Worm (Caenorhabditis elegans): ENCODE measurements around the gene ZK1010.8.

ZK1010.8 gene

ce11 chrIII:13027949-13028348 lies 27.5 kb upstream of the ZK1010.8 start:
- TF ChIP-seq tbx-11 (GFP tag; IDR thresholded peaks at IDR 0.05) (no peak), hnd-1 (tag; optimal IDR thresholded peaks at IDR 0.05) (no peak), B0310.2 (tag; optimal IDR thresholded peaks at IDR 0.05) (no peak), hmg-4 (GFP tag; optimal IDR thresholded peaks at IDR 0.05) (no peak)

- TF ChIP-seq scrt-1 (GFP tag; IDR thresholded peaks at IDR 0.05) (no peak), ceh-13 (GFP tag; optimal IDR thresholded peaks at IDR 0.05) (no peak), ceh-36 (tag; optimal IDR thresholded peaks at IDR 0.05) (no peak), ama-1 (optimal IDR thresholded peaks at IDR 0.05) (no peak), ets-7 (tag; optimal IDR thresholded peaks at IDR 0.05) (no peak), tbx-37 (GFP tag; conservative IDR thresholded peaks at IDR 0.05) (no peak)
Observed at ce11 chrIII:13024281-13024680, 23.8 kb upstream of the ZK1010.8 start, which contains the start of gene cyp-13A12. TSS of gene cyp-13A12 (plus strand) at chrIII:13024547.

ce11 chrIII:13020741-13021140 lies 20.3 kb upstream of the ZK1010.8 start, which contains the start of gene cyp-13A11:
TSS of gene cyp-13A11 (plus strand) at chrIII:13021006.
- TF ChIP-seq B0310.2 (tag; optimal IDR thresholded peaks at IDR 0.05), result no peak
- no peak for TF ChIP-seq tbx-37 (GFP tag; conservative IDR thresholded peaks at IDR 0.05)
- no peak for TF ChIP-seq aly-1 (tag; optimal IDR thresholded peaks at IDR 0.05)
- no peak for TF ChIP-seq scrt-1 (GFP tag; IDR thresholded peaks at IDR 0.05)
- TF ChIP-seq ceh-13 (GFP tag; optimal IDR thresholded peaks at IDR 0.05), result no peak
- TF ChIP-seq ama-1 (optimal IDR thresholded peaks at IDR 0.05), result no peak
- no peak for TF ChIP-seq hmbx-1 (tag; optimal IDR thresholded peaks at IDR 0.05)
- TF ChIP-seq sea-1 (GFP tag; conservative IDR thresholded peaks at IDR 0.05), result no peak
- TF ChIP-seq F13C5.2 (tag; optimal IDR thresholded peaks at IDR 0.05), result no peak
- no peak for TF ChIP-seq ceh-36 (tag; optimal IDR thresholded peaks at IDR 0.05)
- no peak for TF ChIP-seq hnd-1 (tag; optimal IDR thresholded peaks at IDR 0.05)
- no peak for TF ChIP-seq tra-4 (tag; optimal IDR thresholded peaks at IDR 0.05)
- TF ChIP-seq flt-1 (GFP tag; IDR thresholded peaks at IDR 0.05), result no peak
- no peak for TF ChIP-seq hmg-4 (GFP tag; optimal IDR thresholded peaks at IDR 0.05)
- TF ChIP-seq tbx-11 (GFP tag; IDR thresholded peaks at IDR 0.05), result no peak
- TF ChIP-seq pes-1 (GFP tag; IDR thresholded peaks at IDR 0.05), result no peak

ce11 chrIII:13019547-13020098 lies 19.2 kb upstream of the ZK1010.8 start:
- TF ChIP-seq pes-1 (GFP tag; IDR thresholded peaks at IDR 0.05), result no peak
- no peak for TF ChIP-seq tbx-37 (GFP tag; conservative IDR thresholded peaks at IDR 0.05)
- TF ChIP-seq flt-1 (GFP tag; IDR thresholded peaks at IDR 0.05), result no peak
- no peak for TF ChIP-seq ets-7 (tag; optimal IDR thresholded peaks at IDR 0.05)
- no peak for TF ChIP-seq ama-1 (optimal IDR thresholded peaks at IDR 0.05)
- TF ChIP-seq hmg-4 (GFP tag; optimal IDR thresholded peaks at IDR 0.05), result no peak
- TF ChIP-seq ceh-13 (GFP tag; optimal IDR thresholded peaks at IDR 0.05), result no peak
- TF ChIP-seq tbx-11 (GFP tag; IDR thresholded peaks at IDR 0.05), result no peak
- no peak for TF ChIP-seq aly-1 (tag; optimal IDR thresholded peaks at IDR 0.05)
- TF ChIP-seq hnd-1 (tag; optimal IDR thresholded peaks at IDR 0.05), result no peak
- no peak for TF ChIP-seq hmbx-1 (tag; optimal IDR thresholded peaks at IDR 0.05)
- TF ChIP-seq sea-1 (GFP tag; conservative IDR thresholded peaks at IDR 0.05), result no peak
- no peak for TF ChIP-seq F13C5.2 (tag; optimal IDR thresholded peaks at IDR 0.05)
- no peak for TF ChIP-seq tra-4 (tag; optimal IDR thresholded peaks at IDR 0.05)

ce11 chrIII:13018619-13019018 lies 18.1 kb upstream of the ZK1010.8 start, which contains the start of gene col-98:
TSS of gene col-98 (plus strand) at chrIII:13019008.
- TF ChIP-seq ceh-13 (GFP tag; optimal IDR thresholded peaks at IDR 0.05) (no peak), tbx-11 (GFP tag; IDR thresholded peaks at IDR 0.05) (no peak), B0310.2 (tag; optimal IDR thresholded peaks at IDR 0.05) (no peak), F13C5.2 (tag; optimal IDR thresholded peaks at IDR 0.05) (no peak), tbx-37 (GFP tag; conservative IDR thresholded peaks at IDR 0.05) (no peak), aly-1 (tag; optimal IDR thresholded peaks at IDR 0.05) (no peak), scrt-1 (GFP tag; IDR thresholded peaks at IDR 0.05) (no peak), sea-1 (GFP tag; conservative IDR thresholded peaks at IDR 0.05) (no peak), pes-1 (GFP tag; IDR thresholded peaks at IDR 0.05) (no peak), flt-1 (GFP tag; IDR thresholded peaks at IDR 0.05) (no peak), ama-1 (optimal IDR thresholded peaks at IDR 0.05) (no peak)

- TF ChIP-seq ets-7 (tag; optimal IDR thresholded peaks at IDR 0.05) (no peak), sea-1 (GFP tag; conservative IDR thresholded peaks at IDR 0.05) (no peak), scrt-1 (GFP tag; IDR thresholded peaks at IDR 0.05) (no peak), F13C5.2 (tag; optimal IDR thresholded peaks at IDR 0.05) (no peak), B0310.2 (tag; optimal IDR thresholded peaks at IDR 0.05) (no peak), pes-1 (GFP tag; IDR thresholded peaks at IDR 0.05) (no peak), tra-4 (tag; optimal IDR thresholded peaks at IDR 0.05) (no peak)
Observed at ce11 chrIII:13015754-13016317, 15.4 kb upstream of the ZK1010.8 start.

ce11 chrIII:13013912-13014311 lies 13.4 kb upstream of the ZK1010.8 start:
- TF ChIP-seq flt-1 (GFP tag; IDR thresholded peaks at IDR 0.05) (no peak), hmg-4 (GFP tag; optimal IDR thresholded peaks at IDR 0.05) (no peak), tra-4 (tag; optimal IDR thresholded peaks at IDR 0.05) (no peak), ceh-36 (tag; optimal IDR thresholded peaks at IDR 0.05) (no peak), tbx-11 (GFP tag; IDR thresholded peaks at IDR 0.05) (no peak), scrt-1 (GFP tag; IDR thresholded peaks at IDR 0.05) (no peak), aly-1 (tag; optimal IDR thresholded peaks at IDR 0.05) (no peak), tbx-37 (GFP tag; conservative IDR thresholded peaks at IDR 0.05) (no peak), hmbx-1 (tag; optimal IDR thresholded peaks at IDR 0.05) (no peak), B0310.2 (tag; optimal IDR thresholded peaks at IDR 0.05) (no peak)

ce11 chrIII:13011927-13012326 lies 11.5 kb upstream of the ZK1010.8 start:
- no peak for TF ChIP-seq ets-7 (tag; optimal IDR thresholded peaks at IDR 0.05)
- TF ChIP-seq B0310.2 (tag; optimal IDR thresholded peaks at IDR 0.05), result no peak
- TF ChIP-seq ceh-13 (GFP tag; optimal IDR thresholded peaks at IDR 0.05), result no peak
